Fruit fly (Drosophila melanogaster) whole organism, embryonic: ENCODE data around the gene Syx13.
A peak's percentile ranks its signal among the peaks of the same experiment; 100 is the strongest.

ENCODE experiments used
- CG10147 ChIP-seq: fragments of 200-800 bp; sonication (Bioruptor generic); optimal IDR thresholded peaks from 2 replicates; lab custom pipeline; 2019; ENCODE audit warnings: missing biosample characterization, mild to moderate bottlenecking, missing genetic modification characterization, moderate library complexity
- CG10209 ChIP-seq: fragments of 200-800 bp; sonication (Bioruptor generic); optimal IDR thresholded peaks from 3 replicates; lab custom pipeline; 2017; ENCODE audit warnings: missing biosample characterization, mild to moderate bottlenecking, missing genetic modification characterization, missing genetic modification reagents
- CG10366 ChIP-seq: fragments of 200-800 bp; sonication (Bioruptor generic); IDR thresholded peaks from 2 replicates; pipeline ENCODE4 v1.3.6; 2022; ENCODE audit warnings: missing biosample characterization, missing genetic modification characterization
- CG11247 ChIP-seq: fragments of 200-800 bp; sonication (Bioruptor generic); IDR thresholded peaks from 2 replicates; pipeline ENCODE4 v1.3.6; 2022; ENCODE audit warnings: missing biosample characterization, missing genetic modification characterization
- CG12104 ChIP-seq: fragments of 200-800 bp; sonication (Bioruptor generic); optimal IDR thresholded peaks from 3 replicates; lab custom pipeline; 2016; ENCODE audit warnings: missing biosample characterization, missing genetic modification characterization
- CG12299 ChIP-seq: fragments of 200-800 bp; sonication (Bioruptor generic); optimal IDR thresholded peaks from 2 replicates; lab custom pipeline; 2018; ENCODE audit warnings: missing biosample characterization, mild to moderate bottlenecking, missing genetic modification characterization
- CG12744 ChIP-seq: fragments of 200-800 bp; sonication (Bioruptor generic); optimal IDR thresholded peaks from 2 replicates; lab custom pipeline; 2016; ENCODE audit warnings: missing biosample characterization, missing genetic modification characterization
- CG3065 ChIP-seq: fragments of 200-800 bp; sonication (Bioruptor generic); optimal IDR thresholded peaks from 2 replicates; lab custom pipeline; 2016; ENCODE audit warnings: missing biosample characterization, missing genetic modification characterization
- CG31365 ChIP-seq: fragments of 200-800 bp; sonication (Bioruptor generic); optimal IDR thresholded peaks from 2 replicates; lab custom pipeline; 2018; ENCODE audit warnings: missing biosample characterization, mild to moderate bottlenecking, missing genetic modification characterization
- CG3726 ChIP-seq: fragments of 200-800 bp; sonication (Bioruptor generic); IDR thresholded peaks from 3 replicates; pipeline ENCODE4, ENCODE4 v1.3.6; 2022; ENCODE audit warnings: missing biosample characterization, missing genetic modification characterization
- CG4424 ChIP-seq: fragments of 200-800 bp; sonication (Bioruptor generic); optimal IDR thresholded peaks from 3 replicates; lab custom pipeline; 2016; ENCODE audit warnings: missing biosample characterization, missing genetic modification characterization
- CG6254 ChIP-seq: fragments of 200-800 bp; sonication (Bioruptor generic); optimal IDR thresholded peaks from 3 replicates; lab custom pipeline; 2017; ENCODE audit warnings: mild to moderate bottlenecking, missing biosample characterization, missing genetic modification reagents, missing genetic modification characterization
- CG6791 ChIP-seq: fragments of 200-800 bp; sonication (Bioruptor generic); IDR thresholded peaks from 3 replicates; pipeline ENCODE4 v1.3.6; 2022; ENCODE audit warnings: missing biosample characterization, missing genetic modification characterization; ENCODE audit not compliant: partially characterized antibody
- CG6854 ChIP-seq: fragments of 200-800 bp; sonication (Bioruptor generic); optimal IDR thresholded peaks from 3 replicates; lab custom pipeline; 2017; ENCODE audit warnings: missing biosample characterization, mild to moderate bottlenecking, missing genetic modification characterization
- Dek ChIP-seq: fragments of 200-800 bp; sonication (Bioruptor generic); optimal IDR thresholded peaks from 3 replicates; lab custom pipeline; 2019; ENCODE audit warnings: missing biosample characterization, mild to moderate bottlenecking, missing genetic modification characterization, moderate library complexity
- Dref ChIP-seq: fragments of 200-800 bp; sonication (Bioruptor generic); IDR thresholded peaks from 2 replicates; pipeline ENCODE4 v1.3.6; 2022; ENCODE audit warnings: missing biosample characterization, missing genetic modification characterization
- Drgx ChIP-seq: fragments of 200-800 bp; sonication (Bioruptor generic); IDR thresholded peaks from 2 replicates; pipeline ENCODE4 v1.3.6; 2022; ENCODE audit warnings: missing biosample characterization, missing genetic modification characterization
- MBD-R2 ChIP-seq: fragments of 200-800 bp; sonication (Bioruptor generic); IDR thresholded peaks from 2 replicates; pipeline ENCODE4 v1.3.6; 2022; ENCODE audit warnings: missing biosample characterization, missing genetic modification characterization
- Med ChIP-seq: fragments of 200-800 bp; sonication (Bioruptor generic); peaks from one replicate; lab custom pipeline; 2016; ENCODE audit warnings: missing biosample characterization, missing genetic modification characterization, mild to moderate bottlenecking, inconsistent platforms, moderate library complexity
- NC2α ChIP-seq: fragments of 200-800 bp; sonication (Bioruptor generic); optimal IDR thresholded peaks from 2 replicates; lab custom pipeline; 2016; ENCODE audit warnings: missing biosample characterization, missing genetic modification characterization
- NFAT ChIP-seq: fragments of 200-800 bp; sonication (Bioruptor generic); IDR thresholded peaks from 2 replicates; pipeline ENCODE4 v1.3.6; 2022; ENCODE audit warnings: missing biosample characterization, missing genetic modification characterization
- NK7.1 ChIP-seq: fragments of 200-800 bp; sonication (Bioruptor generic); optimal IDR thresholded peaks from 3 replicates; lab custom pipeline; 2016; ENCODE audit warnings: missing biosample characterization, missing genetic modification characterization
- Opbp ChIP-seq: fragments of 200-800 bp; sonication (Bioruptor generic); IDR thresholded peaks from 3 replicates; pipeline ENCODE4 v1.3.6; 2022; ENCODE audit warnings: missing biosample characterization, missing genetic modification characterization; ENCODE audit not compliant: partially characterized antibody
- Pdp1 ChIP-seq, 2 experiments: fragments of 200-800 bp; sonication (Bioruptor generic); optimal IDR thresholded peaks; 3 replicates each; lab custom pipeline; 2016; ENCODE audit warnings: missing biosample characterization in 2 of 2, missing genetic modification characterization in 2 of 2, mild to moderate bottlenecking in 1 of 2, moderate library complexity in 1 of 2
- Rfx ChIP-seq: fragments of 200-800 bp; sonication (Bioruptor generic); IDR thresholded peaks from 2 replicates; pipeline ENCODE4 v1.3.6; 2022; ENCODE audit warnings: missing biosample characterization, missing genetic modification characterization
- Side ChIP-seq: fragments of 200-800 bp; sonication (Bioruptor generic); optimal IDR thresholded peaks from 2 replicates; lab custom pipeline; 2016; ENCODE audit warnings: missing biosample characterization, missing genetic modification characterization
- Ssrp ChIP-seq: fragments of 200-800 bp; sonication (Bioruptor generic); optimal IDR thresholded peaks from 2 replicates; lab custom pipeline; 2018; ENCODE audit warnings: missing biosample characterization, mild to moderate bottlenecking, missing genetic modification characterization, moderate library complexity
- abd-A ChIP-seq: fragments of 200-800 bp; sonication (Bioruptor generic); optimal IDR thresholded peaks from 3 replicates; lab custom pipeline; 2019; ENCODE audit warnings: missing biosample characterization, mild to moderate bottlenecking, missing genetic modification characterization, moderate library complexity
- al ChIP-seq: fragments of 200-800 bp; sonication (Bioruptor generic); IDR thresholded peaks from 2 replicates; pipeline ENCODE4 v1.3.6; 2022; ENCODE audit warnings: missing biosample characterization, missing genetic modification characterization
- chm ChIP-seq: fragments of 200-800 bp; sonication (Bioruptor generic); IDR thresholded peaks from 2 replicates; pipeline ENCODE4 v1.3.6; 2022; ENCODE audit warnings: missing biosample characterization, missing genetic modification characterization
- crol ChIP-seq: fragments of 200-800 bp; sonication (Bioruptor generic); IDR thresholded peaks from 2 replicates; pipeline ENCODE4 v1.3.6; 2022; ENCODE audit warnings: missing biosample characterization, missing genetic modification characterization
- emc ChIP-seq: fragments of 200-800 bp; sonication (Bioruptor generic); optimal IDR thresholded peaks from 2 replicates; lab custom pipeline; 2016; ENCODE audit warnings: missing biosample characterization, missing genetic modification characterization
- fu2 ChIP-seq: fragments of 200-800 bp; sonication (Bioruptor generic); optimal IDR thresholded peaks from 2 replicates; lab custom pipeline; 2016; ENCODE audit warnings: missing biosample characterization, missing genetic modification characterization
- gsb-n ChIP-seq: fragments of 200-800 bp; sonication (Bioruptor generic); optimal IDR thresholded peaks from 3 replicates; lab custom pipeline; 2018; ENCODE audit warnings: missing biosample characterization, mild to moderate bottlenecking, missing genetic modification characterization
- hbn ChIP-seq: fragments of 200-800 bp; sonication (Bioruptor generic); IDR thresholded peaks from 2 replicates; pipeline ENCODE4 v1.3.6; 2022; ENCODE audit warnings: missing biosample characterization, missing genetic modification characterization; ENCODE audit not compliant: partially characterized antibody
- jing ChIP-seq: fragments of 200-800 bp; sonication (Bioruptor generic); optimal IDR thresholded peaks from 2 replicates; lab custom pipeline; 2018; ENCODE audit warnings: missing biosample characterization, mild to moderate bottlenecking, missing genetic modification characterization
- jumu ChIP-seq: fragments of 200-800 bp; sonication (Bioruptor generic); optimal IDR thresholded peaks from 3 replicates; lab custom pipeline; 2016; ENCODE audit warnings: missing biosample characterization, missing genetic modification characterization
- kah ChIP-seq: fragments of 200-800 bp; sonication (Bioruptor generic); optimal IDR thresholded peaks from 2 replicates; lab custom pipeline; 2018; ENCODE audit warnings: missing biosample characterization, mild to moderate bottlenecking, missing genetic modification characterization
- maf-S ChIP-seq: fragments of 200-800 bp; sonication (Bioruptor generic); optimal IDR thresholded peaks from 2 replicates; lab custom pipeline; 2016; ENCODE audit warnings: missing biosample characterization, missing genetic modification characterization
- nerfin-2 ChIP-seq: fragments of 200-800 bp; sonication (Bioruptor generic); IDR thresholded peaks from 2 replicates; pipeline ENCODE4 v1.3.6; 2022; ENCODE audit warnings: missing biosample characterization, missing genetic modification characterization; ENCODE audit not compliant: partially characterized antibody
- odd ChIP-seq: fragments of 200-800 bp; sonication (Bioruptor generic); optimal IDR thresholded peaks from 2 replicates; lab custom pipeline; 2017; ENCODE audit warnings: missing biosample characterization, mild to moderate bottlenecking, missing genetic modification characterization
- org-1 ChIP-seq: fragments of 200-800 bp; sonication (Bioruptor generic); optimal IDR thresholded peaks from 2 replicates; lab custom pipeline; 2017; ENCODE audit warnings: missing biosample characterization, missing genetic modification characterization
- ranshi ChIP-seq: fragments of 200-800 bp; sonication (Bioruptor generic); IDR thresholded peaks from 2 replicates; pipeline ENCODE4 v1.3.6; 2022; ENCODE audit warnings: missing biosample characterization, missing genetic modification characterization
- schlank ChIP-seq: fragments of 200-800 bp; sonication (Bioruptor generic); optimal IDR thresholded peaks from 2 replicates; lab custom pipeline; 2018; ENCODE audit warnings: missing biosample characterization, mild to moderate bottlenecking, missing genetic modification characterization
- sens ChIP-seq: fragments of 200-800 bp; sonication (Bioruptor generic); peaks from one replicate; lab custom pipeline; 2016; ENCODE audit warnings: missing biosample characterization, missing genetic modification characterization
- sim ChIP-seq: fragments of 200-800 bp; sonication (Bioruptor generic); IDR thresholded peaks from 2 replicates; pipeline ENCODE4 v1.3.6; 2022; ENCODE audit warnings: missing biosample characterization, missing genetic modification characterization
- sima ChIP-seq: fragments of 200-800 bp; sonication (Bioruptor generic); optimal IDR thresholded peaks from 2 replicates; lab custom pipeline; 2016; ENCODE audit warnings: missing biosample characterization, missing genetic modification characterization
- ssp ChIP-seq: fragments of 200-800 bp; sonication (Bioruptor generic); IDR thresholded peaks from 2 replicates; pipeline ENCODE4 v1.3.6; 2022; ENCODE audit warnings: missing biosample characterization, missing genetic modification characterization
- usp ChIP-seq: fragments of >200 bp; optimal IDR thresholded peaks from 2 replicates; lab custom pipeline; 2017; ENCODE audit warnings: missing biosample characterization, missing genetic modification characterization
- z ChIP-seq: fragments of 200-800 bp; sonication (Bioruptor generic); IDR thresholded peaks from 3 replicates; pipeline ENCODE4 v1.3.6; 2022; ENCODE audit warnings: missing biosample characterization, missing genetic modification characterization

Gene Syx13

dm6 chr3L:13015823-13016465 is 28.3 kb upstream of the Syx13 start, which contains the start of gene CG11267 (continued):
- TF ChIP-seq CG10147 (GFP tag; lab: Kevin White, UChicago) (peak; percentile 87), CG10209 (GFP tag; lab: Kevin White, UChicago) (peak; percentile 75), CG10366 (GFP tag; lab: Robert Waterston, UW) (peak; percentile 87), Dek (tag; lab: Kevin White, UChicago) (peak; percentile 85), Side (GFP tag; lab: Kevin White, UChicago) (peak; percentile 80), CG11247 (GFP tag; lab: Robert Waterston, UW) (peak; percentile 89), CG6254 (GFP tag; lab: Kevin White, UChicago) (peak; percentile 71), kah (GFP tag; lab: Kevin White, UChicago) (peak; percentile 72), Rfx (peak; percentile 95), sens (GFP tag; lab: Kevin White, UChicago) (peak; percentile 93), sim (GFP tag; lab: Robert Waterston, UW) (peak; percentile 82), CG12299 (tag; lab: Kevin White, UChicago) (no peak), Pdp1 (GFP tag; optimal IDR thresholded peaks at IDR 0.05; lab: Kevin White, UChicago) (peak; percentile 77 to 99), NC2α (no peak), chm (no peak; the same call in 1 of the 2 replicates), CG6791 (GFP tag; lab: Robert Waterston, UW) (peak; percentile 44; the same call in 1 of the 3 replicates), fu2 (peak; percentile 70), z (GFP tag; lab: Robert Waterston, UW) (0 out of 3 replicates have a peak, but pooled peaks have one; percentile 5), nerfin-2 (no peak), gsb-n (tag; lab: Kevin White, UChicago) (peak; percentile 58), emc (GFP tag; lab: Kevin White, UChicago) (peak; percentile 64), CG12104 (GFP tag; lab: Kevin White, UChicago) (peak; percentile 85), CG12744 (GFP tag; lab: Kevin White, UChicago) (peak; percentile 79), crol (GFP tag; lab: Robert Waterston, UW) (0 out of 2 replicates have a peak, but pooled peaks have one; percentile 14), NK7.1 (GFP tag; lab: Kevin White, UChicago) (peak; percentile 71), usp (GFP tag; lab: Kevin White, UChicago) (no peak), CG4424 (GFP tag; lab: Kevin White, UChicago) (peak; percentile 85), CG31365 (peak; percentile 69), Ssrp (peak; percentile 73), CG6854 (GFP tag; lab: Kevin White, UChicago) (peak; percentile 77), CG3065 (GFP tag; lab: Kevin White, UChicago) (no peak), Med (peak; percentile 98), MBD-R2 (GFP tag; lab: Robert Waterston, UW) (peak; percentile 80; the same call in 1 of the 2 replicates), abd-A (tag; lab: Kevin White, UChicago) (no peak), Dref (GFP tag; lab: Robert Waterston, UW) (peak; percentile 50), ranshi (GFP tag; lab: Robert Waterston, UW) (peak; percentile 91), odd (GFP tag; lab: Kevin White, UChicago) (peak; percentile 77), jumu (GFP tag; lab: Kevin White, UChicago) (peak; percentile 79), ssp (GFP tag; lab: Robert Waterston, UW) (peak; percentile 59), Opbp (0 out of 3 replicates have a peak, but pooled peaks have one; percentile 35), CG3726 (GFP tag; lab: Robert Waterston, UW) (peak; percentile 86), NFAT (GFP tag; lab: Robert Waterston, UW) (peak; percentile 94), sima (GFP tag; lab: Kevin White, UChicago) (peak; percentile 17), maf-S (GFP tag; lab: Kevin White, UChicago) (peak; percentile 82), jing (GFP tag; lab: Kevin White, UChicago) (peak; percentile 32), hbn (no peak), org-1 (peak; percentile 53), schlank (tag; lab: Kevin White, UChicago) (peak; percentile 78), Drgx (GFP tag; lab: Robert Waterston, UW) (peak; percentile 90), al (GFP tag; lab: Robert Waterston, UW) (peak; percentile 90)
